Worm (Caenorhabditis elegans) whole organism, L3 larva: ENCODE data around the gene klp-12.

ENCODE experiments used
- R02D3.7 ChIP-seq: fragments of 150-350 bp; optimal IDR thresholded peaks from 2 replicates; lab custom pipeline; 2014; ENCODE audit warnings: missing biosample characterization, missing genetic modification characterization
- ZK546.5 ChIP-seq: sonication (generic microtip); optimal IDR thresholded peaks from 2 replicates; lab custom pipeline; 2017; ENCODE audit warnings: missing biosample characterization, missing genetic modification characterization
- aly-2 ChIP-seq: fragments of 150-350 bp; optimal IDR thresholded peaks from 2 replicates; lab custom pipeline; 2014; ENCODE audit warnings: missing biosample characterization, missing genetic modification characterization
- ama-1 ChIP-seq: fragments of 150-350 bp; optimal IDR thresholded peaks from 2 replicates; lab custom pipeline; 2018
- ceh-16 ChIP-seq: sonication (generic microtip); optimal IDR thresholded peaks from 2 replicates; lab custom pipeline; 2017; ENCODE audit warnings: missing biosample characterization, missing genetic modification characterization
- ceh-28 ChIP-seq: fragments of 150-350 bp; optimal IDR thresholded peaks from 2 replicates; lab custom pipeline; 2014; ENCODE audit warnings: missing biosample characterization, missing genetic modification reagents, missing genetic modification characterization
- ceh-82 ChIP-seq: fragments of 150-350 bp; optimal IDR thresholded peaks from 2 replicates; lab custom pipeline; 2014; ENCODE audit warnings: missing biosample characterization, missing genetic modification characterization
- ceh-9 ChIP-seq: sonication (generic microtip); optimal IDR thresholded peaks from 2 replicates; lab custom pipeline; 2018; ENCODE audit warnings: missing biosample characterization, missing genetic modification characterization
- daf-12 ChIP-seq: fragments of 150-350 bp; optimal IDR thresholded peaks from 2 replicates; lab custom pipeline; 2014; ENCODE audit warnings: missing biosample characterization, missing genetic modification reagents, missing genetic modification characterization
- egl-27 ChIP-seq: sonication (generic microtip); optimal IDR thresholded peaks from 4 replicates; lab custom pipeline; 2017; ENCODE audit warnings: missing biosample characterization, missing genetic modification reagents, missing genetic modification characterization
- egl-5 ChIP-seq: fragments of 150-350 bp; optimal IDR thresholded peaks from 2 replicates; lab custom pipeline; 2017; ENCODE audit warnings: missing biosample characterization, missing genetic modification reagents, missing genetic modification characterization, inconsistent platforms
- elt-1 ChIP-seq: fragments of 150-350 bp; optimal IDR thresholded peaks from 2 replicates; lab custom pipeline; 2014; ENCODE audit warnings: missing biosample characterization, missing genetic modification characterization
- elt-2 ChIP-seq: sonication (generic microtip); optimal IDR thresholded peaks from 2 replicates; lab custom pipeline; 2016; ENCODE audit warnings: missing genetic modification reagents, mild to moderate bottlenecking, missing genetic modification characterization, missing compliant biosample characterization
- elt-3 ChIP-seq, 3 experiments: fragments of 150-350 bp in 1 of 3; sonication (generic microtip) in 2 of 3; optimal IDR thresholded peaks; 2 replicates in 2 of 3; 4 replicates in 1 of 3; lab custom pipeline; 2014 to 2017; ENCODE audit warnings: missing biosample characterization in 3 of 3, missing genetic modification characterization in 3 of 3
- eor-1 ChIP-seq, 2 experiments: fragments of 150-350 bp; optimal IDR thresholded peaks; 2 replicates each; lab custom pipeline; 2014 to 2018; ENCODE audit warnings: missing biosample characterization in 2 of 2, missing genetic modification characterization in 2 of 2
- fkh-10 ChIP-seq: sonication (generic microtip); optimal IDR thresholded peaks from 2 replicates; lab custom pipeline; 2017; ENCODE audit warnings: missing biosample characterization, missing genetic modification reagents, missing genetic modification characterization
- fkh-2 ChIP-seq: fragments of 150-350 bp; optimal IDR thresholded peaks from 2 replicates; lab custom pipeline; 2014; ENCODE audit warnings: missing biosample characterization, missing genetic modification reagents, missing genetic modification characterization
- fos-1 ChIP-seq: fragments of 150-350 bp; optimal IDR thresholded peaks from 2 replicates; lab custom pipeline; 2014; ENCODE audit warnings: missing biosample characterization, missing genetic modification characterization
- hmg-11 ChIP-seq: sonication (generic microtip); optimal IDR thresholded peaks from 2 replicates; lab custom pipeline; 2016; ENCODE audit warnings: missing genetic modification characterization, missing compliant biosample characterization
- jun-1 ChIP-seq: fragments of 150-350 bp; optimal IDR thresholded peaks from 2 replicates; lab custom pipeline; 2014; ENCODE audit warnings: missing biosample characterization, missing genetic modification reagents, missing genetic modification characterization
- lin-15B ChIP-seq: fragments of 150-350 bp; optimal IDR thresholded peaks from 2 replicates; lab custom pipeline; 2014; ENCODE audit warnings: missing biosample characterization, missing genetic modification characterization
- lin-39 ChIP-seq: fragments of 150-350 bp; optimal IDR thresholded peaks from 2 replicates; lab custom pipeline; 2018; ENCODE audit warnings: missing biosample characterization, missing genetic modification reagents, missing genetic modification characterization
- lsy-12 ChIP-seq: sonication (generic microtip); optimal IDR thresholded peaks from 2 replicates; lab custom pipeline; 2016; ENCODE audit warnings: mild to moderate bottlenecking, missing genetic modification characterization, missing compliant biosample characterization
- mdl-1 ChIP-seq: fragments of 150-350 bp; optimal IDR thresholded peaks from 2 replicates; lab custom pipeline; 2014; ENCODE audit warnings: missing biosample characterization, missing genetic modification characterization
- mml-1 ChIP-seq: fragments of 150-350 bp; sonication (generic microtip); optimal IDR thresholded peaks from 3 replicates; lab custom pipeline; 2014; ENCODE audit warnings: missing biosample characterization, missing genetic modification characterization
- nfya-1 ChIP-seq: sonication (generic microtip); optimal IDR thresholded peaks from 2 replicates; lab custom pipeline; 2017; ENCODE audit warnings: missing genetic modification characterization, mild to moderate bottlenecking, missing compliant biosample characterization, antibody characterized with exemption, moderate library complexity; ENCODE audit not compliant: insufficient read depth
- nhr-11 ChIP-seq: fragments of 150-350 bp; optimal IDR thresholded peaks from 2 replicates; lab custom pipeline; 2014; ENCODE audit warnings: missing biosample characterization, missing genetic modification characterization
- nhr-12 ChIP-seq: fragments of 150-350 bp; optimal IDR thresholded peaks from 2 replicates; lab custom pipeline; 2014; ENCODE audit warnings: missing biosample characterization, missing genetic modification characterization
- nhr-23 ChIP-seq: fragments of 150-350 bp; optimal IDR thresholded peaks from 2 replicates; lab custom pipeline; 2014; ENCODE audit warnings: missing biosample characterization, missing genetic modification reagents, missing genetic modification characterization
- nhr-237 ChIP-seq: fragments of 150-350 bp; optimal IDR thresholded peaks from 2 replicates; lab custom pipeline; 2014; ENCODE audit warnings: missing biosample characterization, missing genetic modification characterization
- nhr-25 ChIP-seq: sonication (generic microtip); optimal IDR thresholded peaks from 2 replicates; lab custom pipeline; 2017; ENCODE audit warnings: missing biosample characterization, missing genetic modification characterization
- nhr-28 ChIP-seq: fragments of 150-350 bp; optimal IDR thresholded peaks from 2 replicates; lab custom pipeline; 2014; ENCODE audit warnings: missing biosample characterization, missing genetic modification characterization
- nhr-43 ChIP-seq: sonication (generic microtip); optimal IDR thresholded peaks from 2 replicates; lab custom pipeline; 2016; ENCODE audit warnings: mild to moderate bottlenecking, missing genetic modification characterization, missing compliant biosample characterization; ENCODE audit not compliant: poor library complexity, severe bottlenecking
- nhr-67 ChIP-seq: fragments of 150-350 bp; optimal IDR thresholded peaks from 2 replicates; lab custom pipeline; 2014; ENCODE audit warnings: missing biosample characterization, missing genetic modification characterization
- nhr-76 ChIP-seq: fragments of 150-350 bp; sonication (generic microtip); optimal IDR thresholded peaks from 5 replicates; lab custom pipeline; 2014; ENCODE audit warnings: missing biosample characterization, missing genetic modification characterization
- nhr-77 ChIP-seq: fragments of 150-350 bp; optimal IDR thresholded peaks from 2 replicates; lab custom pipeline; 2014; ENCODE audit warnings: missing biosample characterization, missing genetic modification characterization
- pha-4 ChIP-seq: fragments of 150-350 bp; optimal IDR thresholded peaks from 2 replicates; lab custom pipeline; 2014; ENCODE audit warnings: missing biosample characterization, missing genetic modification reagents, missing genetic modification characterization
- sea-2 ChIP-seq: fragments of 150-350 bp; sonication (generic microtip); optimal IDR thresholded peaks from 4 replicates; lab custom pipeline; 2014; ENCODE audit warnings: missing biosample characterization, missing genetic modification reagents, missing genetic modification characterization
- skn-1 ChIP-seq: fragments of 150-350 bp; optimal IDR thresholded peaks from 2 replicates; lab custom pipeline; 2014; ENCODE audit warnings: missing biosample characterization, missing genetic modification characterization
- snpc-4 ChIP-seq: fragments of 150-350 bp; optimal IDR thresholded peaks from 2 replicates; lab custom pipeline; 2014; ENCODE audit warnings: missing biosample characterization, missing genetic modification characterization
- unc-62 ChIP-seq: fragments of 150-350 bp; sonication (generic microtip); optimal IDR thresholded peaks from 4 replicates; lab custom pipeline; 2014; ENCODE audit warnings: missing biosample characterization, missing genetic modification reagents, missing genetic modification characterization
- zag-1 ChIP-seq: fragments of 150-350 bp; optimal IDR thresholded peaks from 2 replicates; lab custom pipeline; 2014; ENCODE audit warnings: missing biosample characterization, missing genetic modification characterization
- ztf-4 ChIP-seq: fragments of 150-350 bp; optimal IDR thresholded peaks from 2 replicates; lab custom pipeline; 2014; ENCODE audit warnings: missing biosample characterization, missing genetic modification characterization

klp-12 gene

ce11 chrIV:11307770-11308169, 51.9 kb downstream of the klp-12 start:
- TF ChIP-seq nhr-12 (no peak), daf-12 (tag; lab: Kevin White, UChicago) (no peak), eor-1 (tag; optimal IDR thresholded peaks at IDR 0.05; lab: Kevin White, UChicago) (no peak), ZK546.5 (no peak), fkh-2 (no peak), mml-1 (tag; lab: Kevin White, UChicago) (no peak), egl-5 (tag; lab: Kevin White, UChicago) (no peak), lsy-12 (tag; lab: Kevin White, UChicago) (peak; percentile 42), egl-27 (tag; lab: Kevin White, UChicago) (no peak), ceh-82 (tag; lab: Kevin White, UChicago) (no peak), zag-1 (tag; lab: Kevin White, UChicago) (no peak), pha-4 (tag; lab: Kevin White, UChicago) (peak; percentile 16)

ce11 chrIV:11306548-11306947, 53.1 kb downstream of the klp-12 start, which contains the start of gene B0035.13:
Gene B0035.13 (minus strand): TSS chrIV:11306720.
- no peak for TF ChIP-seq nhr-43 (tag; lab: Kevin White, UChicago)
- no peak for TF ChIP-seq mml-1 (tag; lab: Kevin White, UChicago)
- no peak for TF ChIP-seq pha-4 (tag; lab: Kevin White, UChicago)
- TF ChIP-seq lin-15B (tag; lab: Kevin White, UChicago), result no peak
- TF ChIP-seq elt-2 (tag; lab: Kevin White, UChicago), result peak; percentile 61
- no peak for TF ChIP-seq nhr-25

ce11 chrIV:11304970-11305369, 54.7 kb downstream of the klp-12 start:
- TF ChIP-seq nhr-237 (tag; lab: Kevin White, UChicago), result no peak
- no peak for TF ChIP-seq fkh-2
- no peak for TF ChIP-seq elt-3 (tag; optimal IDR thresholded peaks at IDR 0.05; lab: Kevin White, UChicago)
- TF ChIP-seq hmg-11, result no peak
- TF ChIP-seq ceh-28 (tag; lab: Kevin White, UChicago), result no peak
- TF ChIP-seq R02D3.7 (tag; lab: Kevin White, UChicago), result no peak
- no peak for TF ChIP-seq lsy-12 (tag; lab: Kevin White, UChicago)
- no peak for TF ChIP-seq lin-39 (tag; lab: Kevin White, UChicago)
- TF ChIP-seq zag-1 (tag; lab: Kevin White, UChicago), result no peak

ce11 chrIV:11298154-11299086, 61.2 kb downstream of the klp-12 start, which contains the start of the genes B0035.15 and dnj-1:
Gene B0035.15 (minus strand): TSS chrIV:11298252.
Gene dnj-1 (plus strand): TSS chrIV:11299036.
- TF ChIP-seq R02D3.7 (tag; lab: Kevin White, UChicago), result no peak
- no peak for TF ChIP-seq ama-1 (lab: Kevin White, UChicago)
- TF ChIP-seq nhr-67 (tag; lab: Kevin White, UChicago), result no peak
- no peak for TF ChIP-seq lsy-12 (tag; lab: Kevin White, UChicago)
- no peak for TF ChIP-seq fos-1 (tag; lab: Kevin White, UChicago)
- no peak for TF ChIP-seq jun-1 (tag; lab: Kevin White, UChicago)
- TF ChIP-seq nhr-28 (tag; lab: Kevin White, UChicago), result no peak
- peak; percentile 33 for TF ChIP-seq snpc-4 (tag; lab: Kevin White, UChicago)
- TF ChIP-seq nhr-12, result no peak
- peak; percentile 73 for TF ChIP-seq lin-15B (tag; lab: Kevin White, UChicago)
- TF ChIP-seq pha-4 (tag; lab: Kevin White, UChicago), result peak; percentile 63
- TF ChIP-seq mml-1 (tag; lab: Kevin White, UChicago), result no peak
- TF ChIP-seq nhr-43 (tag; lab: Kevin White, UChicago), result no peak
- no peak for TF ChIP-seq nhr-11 (tag; lab: Kevin White, UChicago)
- no peak for TF ChIP-seq fkh-10
- TF ChIP-seq elt-1 (tag; lab: Kevin White, UChicago), result no peak
- no peak for TF ChIP-seq fkh-2
- TF ChIP-seq mdl-1 (tag; lab: Kevin White, UChicago), result no peak
- TF ChIP-seq eor-1 (tag; optimal IDR thresholded peaks at IDR 0.05; lab: Kevin White, UChicago), result no peak
- TF ChIP-seq aly-2, result no peak
- TF ChIP-seq skn-1 (tag; lab: Kevin White, UChicago), result no peak
- TF ChIP-seq unc-62, result no peak
- peak; percentile 0 for TF ChIP-seq nhr-23 (tag; lab: Kevin White, UChicago)
- peak; percentile 27 for TF ChIP-seq lin-39 (tag; lab: Kevin White, UChicago)
- peak; percentile 74 for TF ChIP-seq nfya-1 (tag; lab: Kevin White, UChicago)
- TF ChIP-seq ztf-4 (tag; lab: Kevin White, UChicago), result no peak
- TF ChIP-seq ceh-82 (tag; lab: Kevin White, UChicago), result no peak
- no peak for TF ChIP-seq nhr-237 (tag; lab: Kevin White, UChicago)
- no peak for TF ChIP-seq sea-2 (GFP tag; lab: Kevin White, UChicago)
- no peak for TF ChIP-seq daf-12 (tag; lab: Kevin White, UChicago)
- TF ChIP-seq nhr-77 (tag; lab: Kevin White, UChicago), result no peak
- no peak for TF ChIP-seq nhr-76 (tag; lab: Kevin White, UChicago)
- no peak for TF ChIP-seq ceh-9 (tag; lab: Kevin White, UChicago)
- no peak for TF ChIP-seq zag-1 (tag; lab: Kevin White, UChicago)
- TF ChIP-seq ceh-16 (tag; lab: Kevin White, UChicago), result no peak
- no peak for TF ChIP-seq ZK546.5
- TF ChIP-seq ceh-28 (tag; lab: Kevin White, UChicago), result peak; percentile 57
